Fruit fly (Drosophila melanogaster) whole organism, embryonic: ENCODE results near the gene CG42445.

Source experiments
- CG10543 ChIP-seq: fragments of 200-800 bp; sonication (Bioruptor generic); optimal IDR thresholded peaks from 3 replicates; lab custom pipeline; 2017; ENCODE audit warnings: missing biosample characterization, mild to moderate bottlenecking, missing genetic modification characterization, moderate library complexity
- CG11093 ChIP-seq: fragments of 200-800 bp; sonication (Bioruptor generic); IDR thresholded peaks from 3 replicates; pipeline ENCODE4 v1.3.6; 2022; ENCODE audit warnings: missing biosample characterization, missing genetic modification characterization
- CG11504 ChIP-seq: fragments of 200-800 bp; sonication (Bioruptor generic); optimal IDR thresholded peaks from 3 replicates; lab custom pipeline; 2019; ENCODE audit warnings: missing biosample characterization, mild to moderate bottlenecking, missing genetic modification characterization, moderate library complexity
- CG11696 ChIP-seq: fragments of 200-800 bp; sonication (Bioruptor generic); IDR thresholded peaks from 2 replicates; pipeline ENCODE4 v1.3.6; 2022; ENCODE audit warnings: missing biosample characterization, missing genetic modification characterization
- CG12104 ChIP-seq: fragments of 200-800 bp; sonication (Bioruptor generic); optimal IDR thresholded peaks from 3 replicates; lab custom pipeline; 2016; ENCODE audit warnings: missing biosample characterization, missing genetic modification characterization
- CG12744 ChIP-seq: fragments of 200-800 bp; sonication (Bioruptor generic); optimal IDR thresholded peaks from 2 replicates; lab custom pipeline; 2016; ENCODE audit warnings: missing biosample characterization, missing genetic modification characterization
- CG13894 ChIP-seq: fragments of 200-800 bp; sonication (Bioruptor generic); optimal IDR thresholded peaks from 3 replicates; lab custom pipeline; 2018; ENCODE audit warnings: missing biosample characterization, mild to moderate bottlenecking, missing genetic modification characterization, moderate library complexity
- CG14710 ChIP-seq: fragments of 200-800 bp; sonication (Bioruptor generic); optimal IDR thresholded peaks from 3 replicates; lab custom pipeline; 2019; ENCODE audit warnings: missing biosample characterization, mild to moderate bottlenecking, missing genetic modification characterization, moderate library complexity
- CG15011 ChIP-seq: fragments of 200-800 bp; sonication (Bioruptor generic); optimal IDR thresholded peaks from 3 replicates; lab custom pipeline; 2018; ENCODE audit warnings: missing biosample characterization, mild to moderate bottlenecking, missing genetic modification characterization
- CG1529 ChIP-seq: fragments of 200-800 bp; sonication (Bioruptor generic); optimal IDR thresholded peaks from 3 replicates; lab custom pipeline; 2018; ENCODE audit warnings: missing biosample characterization, missing genetic modification characterization
- CG15514 ChIP-seq: fragments of 200-800 bp; sonication (Bioruptor generic); optimal IDR thresholded peaks from 3 replicates; lab custom pipeline; 2017; ENCODE audit warnings: missing biosample characterization, missing genetic modification characterization, mild to moderate bottlenecking, moderate library complexity, missing genetic modification reagents
- CG15696 ChIP-seq: fragments of 200-800 bp; sonication (Bioruptor generic); optimal IDR thresholded peaks from 2 replicates; lab custom pipeline; 2019; ENCODE audit warnings: missing biosample characterization, mild to moderate bottlenecking, missing genetic modification characterization, moderate library complexity
- CG17568 ChIP-seq: fragments of 200-800 bp; sonication (Bioruptor generic); optimal IDR thresholded peaks from 2 replicates; lab custom pipeline; 2018; ENCODE audit warnings: missing biosample characterization, mild to moderate bottlenecking, missing genetic modification characterization, moderate library complexity
- CG1792 ChIP-seq: fragments of 200-800 bp; sonication (Bioruptor generic); optimal IDR thresholded peaks from 2 replicates; lab custom pipeline; 2016; ENCODE audit warnings: missing biosample characterization, missing genetic modification characterization
- CG31224 ChIP-seq: fragments of 200-800 bp; sonication (Bioruptor generic); IDR thresholded peaks from 2 replicates; pipeline ENCODE4 v1.3.6; 2022; ENCODE audit warnings: missing biosample characterization, missing genetic modification characterization
- CG3407 ChIP-seq: fragments of 200-800 bp; sonication (Bioruptor generic); optimal IDR thresholded peaks from 2 replicates; lab custom pipeline; 2018; ENCODE audit warnings: missing biosample characterization, mild to moderate bottlenecking, missing genetic modification characterization
- CG4617 ChIP-seq: fragments of 200-800 bp; sonication (Bioruptor generic); optimal IDR thresholded peaks from 3 replicates; lab custom pipeline; 2016; ENCODE audit warnings: missing biosample characterization, missing genetic modification characterization, borderline replicate concordance
- CG8281 ChIP-seq: fragments of 200-800 bp; sonication (Bioruptor generic); optimal IDR thresholded peaks from 2 replicates; lab custom pipeline; 2018; ENCODE audit warnings: missing biosample characterization, mild to moderate bottlenecking, missing genetic modification characterization, moderate library complexity
- CG9817 ChIP-seq: fragments of 200-800 bp; sonication (Bioruptor generic); optimal IDR thresholded peaks from 2 replicates; lab custom pipeline; 2018; ENCODE audit warnings: missing biosample characterization, mild to moderate bottlenecking, missing genetic modification characterization, moderate library complexity
- CrebB ChIP-seq: fragments of 200-800 bp; sonication (Bioruptor generic); optimal IDR thresholded peaks from 3 replicates; lab custom pipeline; 2018; ENCODE audit warnings: missing biosample characterization, mild to moderate bottlenecking, missing genetic modification characterization
- Doc3 ChIP-seq: fragments of 200-800 bp; sonication (Bioruptor generic); IDR thresholded peaks from 3 replicates; pipeline ENCODE4 v1.3.6; 2022; ENCODE audit warnings: missing biosample characterization, missing genetic modification characterization; ENCODE audit not compliant: partially characterized antibody
- HLH4C ChIP-seq: fragments of 200-800 bp; sonication (Bioruptor generic); IDR thresholded peaks from 3 replicates; pipeline ENCODE4 v1.3.6; 2022; ENCODE audit warnings: missing biosample characterization, missing genetic modification characterization; ENCODE audit not compliant: partially characterized antibody
- Hey ChIP-seq: fragments of 200-800 bp; sonication (Bioruptor generic); optimal IDR thresholded peaks from 3 replicates; lab custom pipeline; 2018; ENCODE audit warnings: missing biosample characterization, mild to moderate bottlenecking, missing genetic modification characterization
- Hsf ChIP-seq: fragments of 200-800 bp; sonication (Bioruptor generic); optimal IDR thresholded peaks from 3 replicates; lab custom pipeline; 2016; ENCODE audit warnings: missing biosample characterization, missing genetic modification characterization
- Lpt ChIP-seq: fragments of >200 bp; optimal IDR thresholded peaks from 2 replicates; lab custom pipeline; 2018; ENCODE audit warnings: missing biosample characterization, missing genetic modification characterization
- Meics ChIP-seq: fragments of 200-800 bp; sonication (Bioruptor generic); optimal IDR thresholded peaks from 2 replicates; lab custom pipeline; 2017; ENCODE audit warnings: missing biosample characterization, mild to moderate bottlenecking, missing genetic modification characterization
- Ptx1 ChIP-seq: fragments of 200-800 bp; sonication (Bioruptor generic); IDR thresholded peaks from 2 replicates; pipeline ENCODE4 v1.3.6; 2022; ENCODE audit warnings: missing biosample characterization, missing genetic modification characterization
- Side ChIP-seq: fragments of 200-800 bp; sonication (Bioruptor generic); optimal IDR thresholded peaks from 2 replicates; lab custom pipeline; 2016; ENCODE audit warnings: missing biosample characterization, missing genetic modification characterization
- Ssrp ChIP-seq: fragments of 200-800 bp; sonication (Bioruptor generic); optimal IDR thresholded peaks from 2 replicates; lab custom pipeline; 2018; ENCODE audit warnings: missing biosample characterization, mild to moderate bottlenecking, missing genetic modification characterization, moderate library complexity
- Xrp1 ChIP-seq: fragments of 200-800 bp; sonication (Bioruptor generic); IDR thresholded peaks from 2 replicates; pipeline ENCODE4 v1.3.6; 2022; ENCODE audit warnings: missing biosample characterization, missing genetic modification characterization
- ato ChIP-seq: fragments of 200-800 bp; sonication (Bioruptor generic); IDR thresholded peaks from 2 replicates; pipeline ENCODE4 v1.3.6; 2022; ENCODE audit warnings: missing biosample characterization, missing genetic modification characterization; ENCODE audit not compliant: partially characterized antibody
- cato ChIP-seq: fragments of 200-800 bp; sonication (Bioruptor generic); optimal IDR thresholded peaks from 2 replicates; lab custom pipeline; 2016; ENCODE audit warnings: missing biosample characterization, missing genetic modification characterization, borderline replicate concordance
- dmrt99B ChIP-seq: fragments of 200-800 bp; sonication (Bioruptor generic); optimal IDR thresholded peaks from 2 replicates; lab custom pipeline; 2018; ENCODE audit warnings: missing biosample characterization, mild to moderate bottlenecking, missing genetic modification characterization, moderate library complexity
- emc ChIP-seq: fragments of 200-800 bp; sonication (Bioruptor generic); optimal IDR thresholded peaks from 2 replicates; lab custom pipeline; 2016; ENCODE audit warnings: missing biosample characterization, missing genetic modification characterization
- fd102C ChIP-seq: fragments of 200-800 bp; sonication (Bioruptor generic); optimal IDR thresholded peaks from 2 replicates; lab custom pipeline; 2018; ENCODE audit warnings: missing biosample characterization, mild to moderate bottlenecking, missing genetic modification characterization, moderate library complexity
- gcm ChIP-seq: fragments of 200-800 bp; sonication (Bioruptor generic); optimal IDR thresholded peaks from 2 replicates; lab custom pipeline; 2019; ENCODE audit warnings: missing biosample characterization, mild to moderate bottlenecking, missing genetic modification characterization, moderate library complexity
- gem ChIP-seq: fragments of 200-800 bp; sonication (Bioruptor generic); optimal IDR thresholded peaks from 2 replicates; lab custom pipeline; 2019; ENCODE audit warnings: missing biosample characterization, mild to moderate bottlenecking, missing genetic modification characterization, moderate library complexity
- inv ChIP-seq: fragments of 200-800 bp; sonication (Bioruptor generic); IDR thresholded peaks from 2 replicates; pipeline ENCODE4 v1.3.6; 2022; ENCODE audit warnings: missing biosample characterization, missing genetic modification characterization; ENCODE audit not compliant: partially characterized antibody
- lab ChIP-seq: fragments of 200-800 bp; sonication (Bioruptor generic); optimal IDR thresholded peaks from 3 replicates; lab custom pipeline; 2017; ENCODE audit warnings: missing biosample characterization, missing genetic modification characterization, mild to moderate bottlenecking, moderate library complexity, missing genetic modification reagents
- lola ChIP-seq, 3 experiments: fragments of >200 bp in 2 of 3; fragments of 200-800 bp in 1 of 3; sonication (Bioruptor generic) in 1 of 3; optimal IDR thresholded peaks; 2 replicates each; lab custom pipeline; 2017 to 2019; ENCODE audit warnings: missing biosample characterization in 3 of 3, missing genetic modification characterization in 3 of 3, mild to moderate bottlenecking in 1 of 3, moderate library complexity in 1 of 3
- lov ChIP-seq, 2 experiments: fragments of 200-800 bp in 1 of 2; fragments of >200 bp in 1 of 2; sonication (Bioruptor generic) in 1 of 2; IDR thresholded peaks in 1 of 2; optimal IDR thresholded peaks in 1 of 2; 2 replicates in 1 of 2; 3 replicates in 1 of 2; pipeline versions ENCODE4 v1.3.6 to Lab custom; 2017 to 2022; ENCODE audit warnings: missing biosample characterization in 1 of 2, missing genetic modification characterization in 1 of 2
- maf-S ChIP-seq: fragments of 200-800 bp; sonication (Bioruptor generic); optimal IDR thresholded peaks from 2 replicates; lab custom pipeline; 2016; ENCODE audit warnings: missing biosample characterization, missing genetic modification characterization
- salm ChIP-seq: fragments of 200-800 bp; sonication (Bioruptor generic); optimal IDR thresholded peaks from 2 replicates; lab custom pipeline; 2018; ENCODE audit warnings: missing biosample characterization, mild to moderate bottlenecking, missing genetic modification characterization
- slp2 ChIP-seq: fragments of 200-800 bp; sonication (Bioruptor generic); optimal IDR thresholded peaks from 2 replicates; lab custom pipeline; 2016; ENCODE audit warnings: missing biosample characterization, missing genetic modification characterization
- stc ChIP-seq: fragments of 200-800 bp; sonication (Bioruptor generic); IDR thresholded peaks from 2 replicates; pipeline ENCODE4 v1.3.6; 2022; ENCODE audit warnings: missing biosample characterization, missing genetic modification characterization
- tgo ChIP-seq: fragments of 200-800 bp; sonication (Bioruptor generic); IDR thresholded peaks from 3 replicates; pipeline ENCODE4 v1.3.6; 2022; ENCODE audit warnings: missing biosample characterization, missing genetic modification characterization
- toy ChIP-seq: fragments of 200-800 bp; sonication (Bioruptor generic); IDR thresholded peaks from 2 replicates; pipeline ENCODE4 v1.3.6; 2022; ENCODE audit warnings: missing biosample characterization, missing genetic modification characterization

Gene CG42445

dm6 chr3L:8153206-8153996 lies 5.3 kb downstream of the CG42445 start (continued):
- TF ChIP-seq Doc3 (GFP tag; lab: Robert Waterston, UW) (no peak), Hey (tag; lab: Kevin White, UChicago) (no peak), CG15011 (GFP tag; lab: Kevin White, UChicago) (peak; percentile 4), Side (peak; percentile 26), CG12104 (GFP tag; lab: Kevin White, UChicago) (no peak), salm (tag; lab: Kevin White, UChicago) (peak; percentile 1), inv (no peak), maf-S (GFP tag; lab: Kevin White, UChicago) (no peak), CG1529 (GFP tag; lab: Kevin White, UChicago) (peak; percentile 51), CG12744 (GFP tag; lab: Kevin White, UChicago) (no peak), lab (GFP tag; lab: Kevin White, UChicago) (peak; percentile 47), CG31224 (GFP tag; lab: Robert Waterston, UW) (no peak), Lpt (no peak), tgo (GFP tag; lab: Robert Waterston, UW) (peak; percentile 55; the same call in 2 of the 3 replicates), CG4617 (GFP tag; lab: Kevin White, UChicago) (peak; percentile 12), fd102C (GFP tag; lab: Kevin White, UChicago) (no peak), toy (GFP tag; lab: Robert Waterston, UW) (no peak), dmrt99B (tag; lab: Kevin White, UChicago) (peak; percentile 80), Xrp1 (GFP tag; lab: Robert Waterston, UW) (peak; percentile 47; the same call in 1 of the 2 replicates), CG3407 (GFP tag; lab: Kevin White, UChicago) (no peak), Ssrp (tag; lab: Kevin White, UChicago) (peak; percentile 56), CG13894 (no peak), CG17568 (GFP tag; lab: Kevin White, UChicago) (no peak), CG11696 (GFP tag; lab: Robert Waterston, UW) (no peak), cato (GFP tag; lab: Kevin White, UChicago) (peak; percentile 45), ato (GFP tag; lab: Robert Waterston, UW) (no peak), emc (GFP tag; lab: Kevin White, UChicago) (no peak), lola (GFP tag; optimal IDR thresholded peaks at IDR 0.05; lab: Kevin White, UChicago) (no peak), CG14710 (tag; lab: Kevin White, UChicago) (peak; percentile 29), gem (peak; percentile 66), CG11093 (peak; percentile 26; the same call in 1 of the 3 replicates), stc (GFP tag; lab: Robert Waterston, UW) (peak; percentile 60), lov (optimal IDR thresholded peaks at IDR 0.05; lab: Kevin White, UChicago) (no peak), lov (GFP tag; IDR thresholded peaks at IDR 0.05; lab: Robert Waterston, UW) (peak; percentile 73; the same call in 1 of the 3 replicates), CG9817 (peak; percentile 20), CG8281 (peak; percentile 3), HLH4C (no peak), CG1792 (GFP tag; lab: Kevin White, UChicago) (no peak), CG15696 (no peak), gcm (GFP tag; lab: Kevin White, UChicago) (peak; percentile 12), CG11504 (tag; lab: Kevin White, UChicago) (peak; percentile 80), Ptx1 (peak; percentile 68), CrebB (tag; lab: Kevin White, UChicago) (no peak), Meics (peak; percentile 41), Hsf (GFP tag; lab: Kevin White, UChicago) (peak; percentile 44), CG10543 (GFP tag; lab: Kevin White, UChicago) (no peak), slp2 (GFP tag; lab: Kevin White, UChicago) (no peak), CG15514 (GFP tag; lab: Kevin White, UChicago) (peak; percentile 29)
